Worm (Caenorhabditis elegans): Measurements from ENCODE around the gene ccr-4.
"Not testable (repeated sequence)": the region's sequence is repeated elsewhere in the genome, so short reads cannot be mapped to it uniquely, and the experiment has no call there.

ce11 chrIV:12326932-12327331 lies 34.4 kb upstream of the ccr-4 start, which contains the start of gene F19B6.3:
- not testable (repeated sequence) for TF ChIP-seq elt-1, snpc-4, nhr-77, nhr-12, nhr-23 (tag; optimal IDR thresholded peaks at IDR 0.05)
